Worm (Caenorhabditis elegans) whole organism, mixed stage, embryonic: ENCODE results near the gene stip-1.

Experiments
- drap-1 ChIP-seq: fragments of 200-800 bp; sonication (Bioruptor generic); optimal IDR thresholded peaks from 3 replicates; lab custom pipeline; 2018; ENCODE audit warnings: mild to moderate bottlenecking, missing genetic modification characterization, missing compliant biosample characterization
- elt-1 ChIP-seq: sonication (generic microtip); optimal IDR thresholded peaks from 2 replicates; lab custom pipeline; 2017; ENCODE audit warnings: missing genetic modification characterization, mild to moderate bottlenecking, missing compliant biosample characterization, antibody characterized with exemption, moderate library complexity, borderline replicate concordance; ENCODE audit not compliant: insufficient read depth
- hlh-1 ChIP-seq: fragments of 150-350 bp; optimal IDR thresholded peaks from 2 replicates; lab custom pipeline; 2014; ENCODE audit warnings: missing biosample characterization, missing genetic modification reagents, missing genetic modification characterization
- nhr-12 ChIP-seq: fragments of 150-350 bp; optimal IDR thresholded peaks from 2 replicates; lab custom pipeline; 2014; ENCODE audit warnings: missing biosample characterization, missing genetic modification characterization
- nhr-237 ChIP-seq: fragments of 150-350 bp; optimal IDR thresholded peaks from 2 replicates; lab custom pipeline; 2014; ENCODE audit warnings: missing biosample characterization, missing genetic modification characterization
- nhr-28 ChIP-seq: fragments of 150-350 bp; optimal IDR thresholded peaks from 2 replicates; lab custom pipeline; 2014; ENCODE audit warnings: missing biosample characterization, missing genetic modification characterization
- nhr-76 ChIP-seq: sonication (generic microtip); optimal IDR thresholded peaks from 2 replicates; lab custom pipeline; 2017; ENCODE audit warnings: missing biosample characterization, missing genetic modification characterization
- pha-4 ChIP-seq: fragments of 150-350 bp; optimal IDR thresholded peaks from 2 replicates; lab custom pipeline; 2018; ENCODE audit warnings: missing biosample characterization, missing genetic modification reagents, missing genetic modification characterization
- sptf-1 ChIP-seq: sonication (generic microtip); optimal IDR thresholded peaks from 2 replicates; lab custom pipeline; 2017; ENCODE audit warnings: mild to moderate bottlenecking, missing genetic modification characterization, moderate library complexity, missing compliant biosample characterization
- unc-62 ChIP-seq: fragments of 150-350 bp; optimal IDR thresholded peaks from 2 replicates; lab custom pipeline; 2014; ENCODE audit warnings: missing biosample characterization, missing genetic modification reagents, missing genetic modification characterization
- ztf-11 ChIP-seq: fragments of 150-350 bp; optimal IDR thresholded peaks from 2 replicates; lab custom pipeline; 2014; ENCODE audit warnings: missing biosample characterization, missing genetic modification characterization

DNA sequence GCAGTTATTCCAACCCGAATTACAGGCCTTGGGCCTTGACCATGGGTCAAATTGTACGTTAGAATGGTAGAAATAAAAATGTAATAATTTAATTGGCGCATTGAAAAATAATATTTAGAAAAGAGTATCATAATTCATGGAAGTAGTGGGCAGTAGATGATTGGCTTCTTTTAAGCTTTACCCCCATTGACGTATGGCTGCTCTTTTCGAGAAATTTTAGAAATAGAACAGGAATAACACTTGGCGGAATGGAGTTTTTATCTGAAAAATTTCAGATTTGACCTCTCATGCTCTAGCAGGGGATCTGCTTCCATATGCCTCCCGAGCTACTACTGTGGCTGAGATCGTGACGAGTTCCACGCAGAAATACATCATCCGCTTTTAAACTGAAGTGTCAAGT, 41.1 kb downstream of the stip-1 start, which contains the start of gene gcy-4:
- TF ChIP-seq ztf-11 (tag; lab: Kevin White, UChicago) (no peak), nhr-28 (no peak), pha-4 (tag; lab: Kevin White, UChicago) (no peak), sptf-1 (tag; lab: Kevin White, UChicago) (no peak), elt-1 (tag; lab: Kevin White, UChicago) (no peak), nhr-12 (tag; lab: Kevin White, UChicago) (no peak), nhr-237 (tag; lab: Kevin White, UChicago) (no peak), unc-62 (GFP tag; lab: Kevin White, UChicago) (no peak), nhr-76 (tag; lab: Kevin White, UChicago) (no peak), hlh-1 (tag; lab: Kevin White, UChicago) (no peak), drap-1 (GFP tag; lab: Kevin White, UChicago) (no peak)
